Comparison of ENCODE assay signal across 1 fruit fly cellular context in genomic region chr3R:31810073-31810530, dm6.
A peak's percentile ranks its signal among the peaks of the same experiment; 100 is the strongest.
TF ChIP-seq lines count a peak whose summit lies in the region.

TSS of gene Rift (minus strand) at chr3R:31810186.

TF ChIP-seq in whole organism, embryonic, 481 proteins besides CTCF, POLR2A, EP300 and RAD21 (continued from another document):
- TF ChIP-seq CG18764 (GFP tag; optimal IDR thresholded peaks at IDR 0.05; lab: Kevin White, UChicago) (no peak), fd64A (GFP tag; optimal IDR thresholded peaks at IDR 0.05; lab: Kevin White, UChicago) (peak; percentile 14)
TF ChIP-seq in whole organism, embryonic: peak in this region for 146.
